Fruit fly (Drosophila melanogaster) whole organism, prepupa: Measurements from ENCODE around the gene CG5707.

Experiments used
- CG10631 ChIP-seq: fragments of 200-800 bp; sonication (Bioruptor generic); optimal IDR thresholded peaks from 2 replicates; lab custom pipeline; 2016; ENCODE audit warnings: missing biosample characterization, missing genetic modification characterization
- CG10669 ChIP-seq: fragments of 200-800 bp; sonication (Bioruptor generic); optimal IDR thresholded peaks from 3 replicates; lab custom pipeline; 2018; ENCODE audit warnings: missing biosample characterization, mild to moderate bottlenecking, missing genetic modification characterization, moderate library complexity
- CG15336 ChIP-seq: fragments of 200-800 bp; sonication (Bioruptor generic); IDR thresholded peaks from 2 replicates; pipeline ENCODE4 v1.3.6; 2022; ENCODE audit warnings: missing biosample characterization, missing genetic modification characterization
- CG1621 ChIP-seq: fragments of 200-800 bp; sonication (Bioruptor generic); optimal IDR thresholded peaks from 3 replicates; lab custom pipeline; 2018; ENCODE audit warnings: missing biosample characterization, mild to moderate bottlenecking, missing genetic modification characterization
- CG3032 ChIP-seq: fragments of 200-800 bp; optimal IDR thresholded peaks from 2 replicates; lab custom pipeline; 2019; ENCODE audit warnings: missing biosample characterization, mild to moderate bottlenecking, missing genetic modification characterization, moderate library complexity
- CG32006 ChIP-seq: fragments of 200-800 bp; sonication (Bioruptor generic); optimal IDR thresholded peaks from 3 replicates; lab custom pipeline; 2017; ENCODE audit warnings: missing biosample characterization, mild to moderate bottlenecking, missing genetic modification characterization
- CG4318 ChIP-seq: fragments of 200-800 bp; sonication (Bioruptor generic); optimal IDR thresholded peaks from 3 replicates; lab custom pipeline; 2017; ENCODE audit warnings: missing biosample characterization, mild to moderate bottlenecking, missing genetic modification characterization
- CG6163 ChIP-seq: fragments of 200-800 bp; sonication (Bioruptor generic); IDR thresholded peaks from 3 replicates; pipeline ENCODE4 v1.3.6; 2022; ENCODE audit warnings: missing biosample characterization, missing genetic modification characterization
- CG6792 ChIP-seq: fragments of 200-800 bp; sonication (Bioruptor generic); optimal IDR thresholded peaks from 3 replicates; lab custom pipeline; 2016; ENCODE audit warnings: missing biosample characterization, missing genetic modification characterization
- CG6808 ChIP-seq: fragments of 200-800 bp; sonication (Bioruptor generic); optimal IDR thresholded peaks from 3 replicates; lab custom pipeline; 2017; ENCODE audit warnings: missing biosample characterization, missing genetic modification characterization, mild to moderate bottlenecking, moderate library complexity, missing genetic modification reagents
- CG6854 ChIP-seq: fragments of 200-800 bp; sonication (Bioruptor generic); optimal IDR thresholded peaks from 2 replicates; lab custom pipeline; 2017; ENCODE audit warnings: missing biosample characterization, mild to moderate bottlenecking, missing genetic modification characterization
- CG7368 ChIP-seq: fragments of 200-800 bp; sonication (Bioruptor generic); optimal IDR thresholded peaks from 3 replicates; lab custom pipeline; 2016; ENCODE audit warnings: missing biosample characterization, missing genetic modification characterization
- CG8119 ChIP-seq: fragments of 200-800 bp; sonication (Bioruptor generic); IDR thresholded peaks from 3 replicates; pipeline ENCODE4 v1.3.6; 2022; ENCODE audit warnings: missing biosample characterization, missing genetic modification characterization
- Eip93F ChIP-seq: fragments of 200-800 bp; sonication (Bioruptor generic); optimal IDR thresholded peaks from 2 replicates; lab custom pipeline; 2016; ENCODE audit warnings: missing biosample characterization, mild to moderate bottlenecking, missing genetic modification characterization
- Ets96B ChIP-seq: fragments of 200-800 bp; optimal IDR thresholded peaks from 2 replicates; lab custom pipeline; 2019; ENCODE audit warnings: missing biosample characterization, mild to moderate bottlenecking, missing genetic modification characterization, moderate library complexity
- Gug ChIP-seq: fragments of 200-800 bp; sonication (Bioruptor generic); IDR thresholded peaks from 2 replicates; pipeline ENCODE4 v1.3.6; 2022; ENCODE audit warnings: missing biosample characterization, missing genetic modification characterization
- Hr38 ChIP-seq: sonication (Bioruptor generic); optimal IDR thresholded peaks from 2 replicates; lab custom pipeline; 2016; ENCODE audit warnings: missing biosample characterization, missing genetic modification characterization
- Hr39 ChIP-seq: fragments of 200-800 bp; sonication (Bioruptor generic); optimal IDR thresholded peaks from 2 replicates; lab custom pipeline; 2016; ENCODE audit warnings: missing biosample characterization, missing genetic modification characterization
- Lpt ChIP-seq: fragments of 200-800 bp; sonication (Bioruptor generic); optimal IDR thresholded peaks from 3 replicates; lab custom pipeline; 2016; ENCODE audit warnings: missing biosample characterization, missing genetic modification characterization
- Met ChIP-seq: fragments of 200-800 bp; sonication (Bioruptor generic); optimal IDR thresholded peaks from 3 replicates; lab custom pipeline; 2016; ENCODE audit warnings: missing biosample characterization, missing genetic modification characterization
- OdsH ChIP-seq: fragments of 200-800 bp; sonication (Bioruptor generic); optimal IDR thresholded peaks from 3 replicates; lab custom pipeline; 2016; ENCODE audit warnings: missing biosample characterization, missing genetic modification characterization
- Smox ChIP-seq: fragments of 200-800 bp; sonication (Bioruptor generic); optimal IDR thresholded peaks from 3 replicates; lab custom pipeline; 2016; ENCODE audit warnings: missing biosample characterization, missing genetic modification characterization
- Sox102F ChIP-seq: fragments of 200-800 bp; sonication (Bioruptor generic); optimal IDR thresholded peaks from 2 replicates; lab custom pipeline; 2016; ENCODE audit warnings: missing biosample characterization, mild to moderate bottlenecking, missing genetic modification characterization
- Sox14 ChIP-seq: fragments of 200-800 bp; sonication (Bioruptor generic); optimal IDR thresholded peaks from 3 replicates; lab custom pipeline; 2016; ENCODE audit warnings: missing biosample characterization, missing genetic modification characterization
- dac ChIP-seq: fragments of 200-800 bp; sonication (Bioruptor generic); optimal IDR thresholded peaks from 2 replicates; lab custom pipeline; 2017; ENCODE audit warnings: missing biosample characterization, mild to moderate bottlenecking, missing genetic modification characterization
- dsx ChIP-seq: fragments of 200-800 bp; optimal IDR thresholded peaks from 3 replicates; lab custom pipeline; 2019; ENCODE audit warnings: missing biosample characterization, mild to moderate bottlenecking, missing genetic modification characterization, moderate library complexity; ENCODE audit not compliant: poor library complexity, severe bottlenecking
- eg ChIP-seq: fragments of 200-800 bp; sonication (Bioruptor generic); IDR thresholded peaks from 3 replicates; pipeline ENCODE4 v1.3.6; 2022; ENCODE audit warnings: missing biosample characterization, missing genetic modification characterization
- esn ChIP-seq: fragments of 200-800 bp; sonication (Bioruptor generic); optimal IDR thresholded peaks from 2 replicates; lab custom pipeline; 2016; ENCODE audit warnings: missing biosample characterization, mild to moderate bottlenecking, missing genetic modification characterization, moderate library complexity
- fd59A ChIP-seq: fragments of 200-800 bp; sonication (Bioruptor generic); optimal IDR thresholded peaks from 2 replicates; lab custom pipeline; 2017; ENCODE audit warnings: missing biosample characterization, mild to moderate bottlenecking, missing genetic modification characterization, missing genetic modification reagents
- fd85E ChIP-seq: fragments of 200-800 bp; sonication (Bioruptor generic); optimal IDR thresholded peaks from 3 replicates; lab custom pipeline; 2016; ENCODE audit warnings: missing biosample characterization, missing genetic modification characterization
- fkh ChIP-seq: fragments of 200-800 bp; sonication (Bioruptor generic); optimal IDR thresholded peaks from 3 replicates; lab custom pipeline; 2017; ENCODE audit warnings: missing biosample characterization, mild to moderate bottlenecking, missing genetic modification characterization, moderate library complexity
- lz ChIP-seq: fragments of 200-800 bp; sonication (Bioruptor generic); optimal IDR thresholded peaks from 3 replicates; lab custom pipeline; 2016; ENCODE audit warnings: missing biosample characterization, missing genetic modification characterization
- net ChIP-seq: fragments of 200-800 bp; sonication (Bioruptor generic); optimal IDR thresholded peaks from 3 replicates; lab custom pipeline; 2016; ENCODE audit warnings: missing biosample characterization, missing genetic modification characterization
- spab ChIP-seq: fragments of 200-800 bp; sonication (Bioruptor generic); optimal IDR thresholded peaks from 2 replicates; lab custom pipeline; 2017; ENCODE audit warnings: missing biosample characterization, mild to moderate bottlenecking, missing genetic modification characterization, missing genetic modification reagents
- ss ChIP-seq, 2 experiments: fragments of 200-800 bp; sonication (Bioruptor generic); optimal IDR thresholded peaks; 2 replicates in 1 of 2; 3 replicates in 1 of 2; lab custom pipeline; 2017 to 2018; ENCODE audit warnings: mild to moderate bottlenecking in 2 of 2, missing biosample characterization in 2 of 2, missing genetic modification characterization in 2 of 2, moderate library complexity in 1 of 2
- svp ChIP-seq: fragments of 200-800 bp; sonication (Bioruptor generic); peaks from one replicate; lab custom pipeline; 2016; ENCODE audit warnings: missing biosample characterization, missing genetic modification characterization

CG5707 gene

DNA sequence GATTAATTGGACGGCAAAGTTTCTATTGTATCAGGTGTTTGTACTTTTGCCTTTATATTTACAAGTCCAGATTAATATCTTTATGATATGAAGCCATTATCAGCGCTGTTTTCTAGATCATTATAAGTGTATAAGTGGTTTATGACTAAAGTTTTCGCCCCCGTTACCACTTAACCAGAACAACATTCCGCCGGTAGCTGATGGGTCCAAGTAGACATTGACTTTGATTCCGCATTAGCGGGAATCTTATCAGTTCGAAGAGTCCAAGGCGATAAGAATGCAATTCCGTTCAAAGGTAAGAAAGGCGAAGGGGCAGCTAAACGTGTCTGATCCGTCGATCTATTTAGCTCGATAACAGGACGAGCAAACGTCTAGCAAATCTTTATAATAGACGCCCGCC is 509 bp downstream of the CG5707 start:
- TF ChIP-seq net (no peak), CG6163 (GFP tag; lab: Robert Waterston, UW) (no peak), CG7368 (no peak), svp (peak; percentile 43)

dm6 chr3L:2185630-2186029 is 6.4 kb downstream of the CG5707 start, which contains the start of gene CG13810:
CG13810 (plus strand) TSS chr3L:2185930.
- TF ChIP-seq esn (GFP tag; lab: Kevin White, UChicago) (no peak), svp (no peak), CG8119 (GFP tag; lab: Robert Waterston, UW) (no peak), CG6808 (GFP tag; lab: Kevin White, UChicago) (no peak), fkh (GFP tag; lab: Kevin White, UChicago) (no peak), Smox (GFP tag; lab: Kevin White, UChicago) (no peak), CG6854 (GFP tag; lab: Kevin White, UChicago) (no peak), Gug (no peak), CG1621 (no peak), CG6792 (GFP tag; lab: Kevin White, UChicago) (no peak), Met (GFP tag; lab: Kevin White, UChicago) (no peak), CG4318 (GFP tag; lab: Kevin White, UChicago) (no peak), lz (GFP tag; lab: Kevin White, UChicago) (no peak), Sox14 (GFP tag; lab: Kevin White, UChicago) (no peak)

DNA sequence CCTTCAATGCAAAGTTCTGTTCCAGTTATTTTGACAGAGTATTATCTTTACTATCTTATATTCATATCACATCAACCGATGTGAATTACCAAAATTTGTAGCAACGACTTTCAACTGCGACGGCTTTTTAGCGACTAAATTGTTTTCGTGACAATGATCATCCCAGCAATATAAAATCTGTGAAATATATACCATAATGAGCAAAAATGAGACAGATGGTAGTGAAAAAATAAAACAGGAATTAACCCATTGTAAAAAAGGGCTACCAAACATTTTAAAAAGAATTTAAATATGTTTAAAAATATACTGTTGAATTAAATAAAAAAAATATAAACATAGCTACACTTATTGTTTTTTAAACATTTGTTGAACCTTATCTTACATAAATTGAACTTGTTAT is 17.8 kb downstream of the CG5707 start, which contains the start of gene CG15820:
TSS of gene CG15820 (minus strand) at position 101 of the 400 bp plus-strand sequence.
- TF ChIP-seq spab (no peak), CG10631 (GFP tag; lab: Kevin White, UChicago) (no peak), Hr39 (GFP tag; lab: Kevin White, UChicago) (no peak), OdsH (GFP tag; lab: Kevin White, UChicago) (no peak), Hr38 (GFP tag; lab: Kevin White, UChicago) (no peak), svp (peak; percentile 42), CG3032 (tag; lab: Kevin White, UChicago) (no peak), Ets96B (tag; lab: Kevin White, UChicago) (no peak)

dm6 chr3L:2170885-2171526 is 21.0 kb downstream of the CG5707 start, which contains the start of gene CG5704:
CG5704 (minus strand) TSS chr3L:2170971.
- TF ChIP-seq fkh (GFP tag; lab: Kevin White, UChicago) (peak; percentile 37), dsx (peak; percentile 91), ss (GFP tag; optimal IDR thresholded peaks at IDR 0.05; lab: Kevin White, UChicago) (no peak), Eip93F (GFP tag; lab: Kevin White, UChicago) (no peak)

DNA sequence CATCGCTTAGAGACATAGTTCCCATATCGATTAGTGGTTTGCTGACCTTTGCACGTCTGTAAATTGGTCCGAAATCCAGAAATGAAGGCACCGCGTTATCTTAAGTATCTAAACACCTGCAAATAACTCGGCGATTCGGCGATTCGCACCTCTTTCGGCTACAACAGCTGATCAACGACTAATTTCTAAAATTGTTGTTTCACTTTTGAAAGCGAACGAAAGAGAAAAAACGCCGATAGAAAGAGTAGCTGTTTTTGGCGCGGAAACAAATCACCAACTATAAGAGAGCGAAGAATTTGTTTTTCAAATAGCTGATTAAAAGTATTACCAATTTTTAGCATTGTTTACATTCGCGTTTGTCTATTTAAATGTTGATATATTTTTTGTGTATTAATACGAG is 23.1 kb downstream of the CG5707 start, which contains the start of gene CG15879:
TSS of gene CG15879 (minus strand) at position 155 of the 400 bp plus-strand sequence.
- no peak for TF ChIP-seq CG3032 (tag; lab: Kevin White, UChicago)
- no peak for TF ChIP-seq CG10669
- TF ChIP-seq fd59A (GFP tag; lab: Kevin White, UChicago), result no peak
- TF ChIP-seq Sox102F, result no peak
- TF ChIP-seq dac (GFP tag; lab: Kevin White, UChicago), result no peak
- no peak for TF ChIP-seq esn (GFP tag; lab: Kevin White, UChicago)
- no peak for TF ChIP-seq dsx

DNA sequence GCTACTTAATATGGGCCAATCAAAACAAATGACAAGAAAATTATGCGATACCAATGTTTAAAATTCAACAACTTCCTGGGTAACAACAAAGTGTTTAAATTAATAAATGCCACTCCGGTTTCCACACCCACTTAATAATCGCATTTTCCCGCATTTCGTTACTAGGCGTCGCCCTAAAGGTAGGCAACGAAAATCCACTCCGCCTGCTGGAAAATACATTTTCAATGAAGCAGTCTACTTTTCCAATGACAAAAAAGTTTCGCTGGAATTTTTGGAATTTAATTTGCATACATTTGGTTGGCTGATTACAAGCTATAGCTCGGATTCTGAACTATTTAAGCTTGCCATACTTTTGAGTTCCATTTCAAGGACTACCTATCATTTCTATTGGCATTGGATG is 25.2 kb downstream of the CG5707 start:
- TF ChIP-seq CG32006 (GFP tag; lab: Kevin White, UChicago), result no peak
- no peak for TF ChIP-seq dsx
- TF ChIP-seq fd59A (GFP tag; lab: Kevin White, UChicago), result no peak
- no peak for TF ChIP-seq Ets96B (tag; lab: Kevin White, UChicago)
- no peak for TF ChIP-seq eg (GFP tag; lab: Robert Waterston, UW)
- TF ChIP-seq fd85E (GFP tag; lab: Kevin White, UChicago), result no peak
- no peak for TF ChIP-seq Lpt (GFP tag; lab: Kevin White, UChicago)
- TF ChIP-seq CG15336 (GFP tag; lab: Robert Waterston, UW), result no peak
